Fruit fly (Drosophila melanogaster) whole organism, embryonic: ENCODE data around the gene RapGAP1.

Source experiments
- BtbVII ChIP-seq: fragments of 200-800 bp; sonication (Bioruptor generic); optimal IDR thresholded peaks from 3 replicates; lab custom pipeline; 2017; ENCODE audit warnings: missing biosample characterization, mild to moderate bottlenecking, missing genetic modification characterization
- CG10147 ChIP-seq: fragments of 200-800 bp; sonication (Bioruptor generic); optimal IDR thresholded peaks from 2 replicates; lab custom pipeline; 2019; ENCODE audit warnings: missing biosample characterization, mild to moderate bottlenecking, missing genetic modification characterization, moderate library complexity
- CG10366 ChIP-seq: fragments of 200-800 bp; sonication (Bioruptor generic); IDR thresholded peaks from 2 replicates; pipeline ENCODE4 v1.3.6; 2022; ENCODE audit warnings: missing biosample characterization, missing genetic modification characterization
- CG12155 ChIP-seq: fragments of 200-800 bp; sonication (Bioruptor generic); optimal IDR thresholded peaks from 3 replicates; lab custom pipeline; 2016; ENCODE audit warnings: missing biosample characterization, missing genetic modification characterization
- CG14710 ChIP-seq: fragments of 200-800 bp; sonication (Bioruptor generic); optimal IDR thresholded peaks from 3 replicates; lab custom pipeline; 2019; ENCODE audit warnings: missing biosample characterization, mild to moderate bottlenecking, missing genetic modification characterization, moderate library complexity
- CG17802 ChIP-seq: fragments of 200-800 bp; sonication (Bioruptor generic); optimal IDR thresholded peaks from 2 replicates; lab custom pipeline; 2018; ENCODE audit warnings: missing biosample characterization, mild to moderate bottlenecking, missing genetic modification characterization, moderate library complexity
- CG18599 ChIP-seq: fragments of 200-800 bp; sonication (Bioruptor generic); optimal IDR thresholded peaks from 3 replicates; lab custom pipeline; 2017; ENCODE audit warnings: missing biosample characterization, missing genetic modification characterization, mild to moderate bottlenecking, moderate library complexity, missing genetic modification reagents
- CG18764 ChIP-seq: fragments of 200-800 bp; sonication (Bioruptor generic); optimal IDR thresholded peaks from 3 replicates; lab custom pipeline; 2016; ENCODE audit warnings: missing biosample characterization, missing genetic modification characterization
- CG2202 ChIP-seq: fragments of 200-800 bp; sonication (Bioruptor generic); optimal IDR thresholded peaks from 2 replicates; lab custom pipeline; 2018; ENCODE audit warnings: missing biosample characterization, mild to moderate bottlenecking, missing genetic modification characterization
- CG30431 ChIP-seq: fragments of 200-800 bp; sonication (Bioruptor generic); optimal IDR thresholded peaks from 2 replicates; lab custom pipeline; 2017; ENCODE audit warnings: missing biosample characterization, missing genetic modification characterization
- CG43689 ChIP-seq: fragments of 200-800 bp; sonication (Bioruptor generic); IDR thresholded peaks from 2 replicates; pipeline ENCODE4 v1.3.6; 2022; ENCODE audit warnings: missing biosample characterization, missing genetic modification characterization
- CG4854 ChIP-seq: fragments of 200-800 bp; sonication (Bioruptor generic); optimal IDR thresholded peaks from 2 replicates; lab custom pipeline; 2016; ENCODE audit warnings: missing biosample characterization, missing genetic modification characterization, inconsistent platforms
- CG8089 ChIP-seq: fragments of 200-800 bp; sonication (Bioruptor generic); optimal IDR thresholded peaks from 3 replicates; lab custom pipeline; 2016; ENCODE audit warnings: missing biosample characterization, missing genetic modification characterization
- CG8944 ChIP-seq: fragments of 200-800 bp; sonication (Bioruptor generic); optimal IDR thresholded peaks from 3 replicates; lab custom pipeline; 2016; ENCODE audit warnings: missing biosample characterization, missing genetic modification characterization
- CG9727 ChIP-seq: fragments of 200-800 bp; sonication (Bioruptor generic); optimal IDR thresholded peaks from 3 replicates; lab custom pipeline; 2017; ENCODE audit warnings: missing biosample characterization, mild to moderate bottlenecking, missing genetic modification characterization
- CG9932 ChIP-seq: fragments of 200-800 bp; sonication (Bioruptor generic); IDR thresholded peaks from 2 replicates; pipeline ENCODE4 v1.3.6; 2022; ENCODE audit warnings: missing biosample characterization, missing genetic modification characterization
- Chrac-16 ChIP-seq: fragments of 200-800 bp; sonication (Bioruptor generic); optimal IDR thresholded peaks from 3 replicates; lab custom pipeline; 2016; ENCODE audit warnings: missing biosample characterization, missing genetic modification characterization
- E2f1 ChIP-seq: fragments of 200-800 bp; sonication (Bioruptor generic); IDR thresholded peaks from 2 replicates; pipeline ENCODE4 v1.3.6; 2022; ENCODE audit warnings: missing biosample characterization, missing genetic modification characterization
- Eip74EF ChIP-seq, 2 experiments: fragments of 200-800 bp in 1 of 2; fragments of >200 bp in 1 of 2; sonication (Bioruptor generic) in 1 of 2; optimal IDR thresholded peaks; 2 replicates each; lab custom pipeline; 2017 to 2019; ENCODE audit warnings: missing biosample characterization in 2 of 2, missing genetic modification characterization in 2 of 2, mild to moderate bottlenecking in 1 of 2, moderate library complexity in 1 of 2
- Gug ChIP-seq: fragments of 200-800 bp; sonication (Bioruptor generic); IDR thresholded peaks from 4 replicates; pipeline ENCODE4 v1.3.6; 2022; ENCODE audit warnings: missing biosample characterization, missing genetic modification characterization
- H15 ChIP-seq: fragments of 200-800 bp; sonication (Bioruptor generic); IDR thresholded peaks from 3 replicates; pipeline ENCODE4 v1.3.6; 2022; ENCODE audit warnings: missing biosample characterization, missing genetic modification characterization
- HLH4C ChIP-seq: fragments of 200-800 bp; sonication (Bioruptor generic); IDR thresholded peaks from 3 replicates; pipeline ENCODE4 v1.3.6; 2022; ENCODE audit warnings: missing biosample characterization, missing genetic modification characterization; ENCODE audit not compliant: partially characterized antibody
- Kr ChIP-seq: fragments of 200-800 bp; sonication (Bioruptor generic); optimal IDR thresholded peaks from 2 replicates; lab custom pipeline; 2017; ENCODE audit warnings: missing biosample characterization, mild to moderate bottlenecking, missing genetic modification characterization
- Mrtf ChIP-seq: fragments of 200-800 bp; sonication (Bioruptor generic); IDR thresholded peaks from 3 replicates; pipeline ENCODE4 v1.3.6; 2022; ENCODE audit warnings: missing biosample characterization, missing genetic modification characterization
- NfI ChIP-seq: fragments of 200-800 bp; sonication (Bioruptor generic); optimal IDR thresholded peaks from 3 replicates; lab custom pipeline; 2018; ENCODE audit warnings: missing biosample characterization, mild to moderate bottlenecking, missing genetic modification characterization, moderate library complexity
- Oli ChIP-seq: fragments of 200-800 bp; sonication (Bioruptor generic); optimal IDR thresholded peaks from 2 replicates; lab custom pipeline; 2018; ENCODE audit warnings: missing biosample characterization, mild to moderate bottlenecking, missing genetic modification characterization, moderate library complexity
- Poxn ChIP-seq: fragments of 200-800 bp; sonication (Bioruptor generic); IDR thresholded peaks from 2 replicates; pipeline ENCODE4 v1.3.6; 2022; ENCODE audit warnings: missing biosample characterization, missing genetic modification characterization
- Ravus ChIP-seq: fragments of 200-800 bp; sonication (Bioruptor generic); IDR thresholded peaks from 2 replicates; pipeline ENCODE4 v1.3.6; 2022; ENCODE audit warnings: missing biosample characterization, missing genetic modification characterization
- Scr ChIP-seq: fragments of 200-800 bp; sonication (Bioruptor generic); IDR thresholded peaks from 2 replicates; pipeline ENCODE4 v1.3.6; 2022; ENCODE audit warnings: missing biosample characterization, missing genetic modification characterization; ENCODE audit not compliant: partially characterized antibody
- Tbp ChIP-seq: fragments of >200 bp; optimal IDR thresholded peaks from 2 replicates; lab custom pipeline; 2018; ENCODE audit warnings: missing biosample characterization, missing genetic modification characterization
- Trl ChIP-seq, 3 experiments: fragments of >200 bp in 2 of 3; fragments of 200-800 bp in 1 of 3; sonication (Bioruptor generic) in 1 of 3; optimal IDR thresholded peaks; 2 replicates in 1 of 3; 3 replicates in 2 of 3; lab custom pipeline; 2016 to 2017; ENCODE audit warnings: missing biosample characterization in 1 of 3, missing genetic modification characterization in 1 of 3
- YL-1 ChIP-seq: fragments of 200-800 bp; sonication (Bioruptor generic); optimal IDR thresholded peaks from 3 replicates; lab custom pipeline; 2017; ENCODE audit warnings: missing biosample characterization, mild to moderate bottlenecking, missing genetic modification characterization
- cas ChIP-seq: fragments of 200-800 bp; sonication (Bioruptor generic); IDR thresholded peaks from 2 replicates; pipeline ENCODE4 v1.3.6; 2022; ENCODE audit warnings: missing biosample characterization, missing genetic modification characterization
- caup ChIP-seq: fragments of 200-800 bp; sonication (Bioruptor generic); optimal IDR thresholded peaks from 3 replicates; lab custom pipeline; 2017; ENCODE audit warnings: missing biosample characterization, mild to moderate bottlenecking, missing genetic modification characterization, moderate library complexity; ENCODE audit not compliant: severe bottlenecking
- crc ChIP-seq: fragments of 200-800 bp; sonication (Bioruptor generic); optimal IDR thresholded peaks from 2 replicates; lab custom pipeline; 2016; ENCODE audit warnings: missing biosample characterization, missing genetic modification characterization
- crp ChIP-seq, 2 experiments: fragments of 200-800 bp; sonication (Bioruptor generic); optimal IDR thresholded peaks; 2 replicates in 1 of 2; 3 replicates in 1 of 2; lab custom pipeline; 2017; ENCODE audit warnings: missing biosample characterization in 2 of 2, missing genetic modification characterization in 2 of 2, mild to moderate bottlenecking in 1 of 2, moderate library complexity in 1 of 2
- dmrt11E ChIP-seq: fragments of 200-800 bp; sonication (Bioruptor generic); optimal IDR thresholded peaks from 3 replicates; lab custom pipeline; 2018; ENCODE audit warnings: missing biosample characterization, mild to moderate bottlenecking, missing genetic modification characterization, moderate library complexity
- fu2 ChIP-seq: fragments of 200-800 bp; sonication (Bioruptor generic); optimal IDR thresholded peaks from 2 replicates; lab custom pipeline; 2016; ENCODE audit warnings: missing biosample characterization, missing genetic modification characterization
- hth ChIP-seq: fragments of >200 bp; optimal IDR thresholded peaks from 2 replicates; lab custom pipeline; 2017; ENCODE audit warnings: inconsistent platforms
- kni ChIP-seq: fragments of 200-800 bp; sonication (Bioruptor generic); optimal IDR thresholded peaks from 3 replicates; lab custom pipeline; 2017; ENCODE audit warnings: mild to moderate bottlenecking, missing biosample characterization, missing genetic modification reagents, missing genetic modification characterization
- knrl ChIP-seq: fragments of 200-800 bp; sonication (Bioruptor generic); IDR thresholded peaks from 3 replicates; pipeline ENCODE4 v1.3.6; 2022; ENCODE audit warnings: missing biosample characterization, missing genetic modification characterization; ENCODE audit not compliant: partially characterized antibody
- mirr ChIP-seq: fragments of 200-800 bp; sonication (Bioruptor generic); optimal IDR thresholded peaks from 3 replicates; lab custom pipeline; 2018; ENCODE audit warnings: missing biosample characterization, mild to moderate bottlenecking, missing genetic modification characterization
- odd ChIP-seq: fragments of 200-800 bp; sonication (Bioruptor generic); optimal IDR thresholded peaks from 2 replicates; lab custom pipeline; 2017; ENCODE audit warnings: missing biosample characterization, mild to moderate bottlenecking, missing genetic modification characterization
- row ChIP-seq: fragments of 200-800 bp; sonication (Bioruptor generic); IDR thresholded peaks from 3 replicates; pipeline ENCODE4 v1.3.6; 2022; ENCODE audit warnings: missing biosample characterization, missing genetic modification characterization
- schlank ChIP-seq: fragments of 200-800 bp; sonication (Bioruptor generic); optimal IDR thresholded peaks from 2 replicates; lab custom pipeline; 2018; ENCODE audit warnings: missing biosample characterization, mild to moderate bottlenecking, missing genetic modification characterization
- scrt ChIP-seq: fragments of 200-800 bp; sonication (Bioruptor generic); optimal IDR thresholded peaks from 2 replicates; lab custom pipeline; 2018; ENCODE audit warnings: missing biosample characterization, mild to moderate bottlenecking, missing genetic modification characterization, moderate library complexity
- seq ChIP-seq: fragments of 200-800 bp; sonication (Bioruptor generic); IDR thresholded peaks from 2 replicates; pipeline ENCODE4 v1.3.6; 2022; ENCODE audit warnings: missing biosample characterization, missing genetic modification characterization
- wor ChIP-seq: fragments of 200-800 bp; sonication (Bioruptor generic); IDR thresholded peaks from 2 replicates; pipeline ENCODE4 v1.3.6; 2022; ENCODE audit warnings: missing biosample characterization, missing genetic modification characterization
- yki ChIP-seq: fragments of >200 bp; optimal IDR thresholded peaks from 3 replicates; lab custom pipeline; 2018
- zfh2 ChIP-seq: fragments of 200-800 bp; sonication (Bioruptor generic); optimal IDR thresholded peaks from 2 replicates; lab custom pipeline; 2016; ENCODE audit warnings: missing biosample characterization, missing genetic modification characterization

Gene RapGAP1

DNA sequence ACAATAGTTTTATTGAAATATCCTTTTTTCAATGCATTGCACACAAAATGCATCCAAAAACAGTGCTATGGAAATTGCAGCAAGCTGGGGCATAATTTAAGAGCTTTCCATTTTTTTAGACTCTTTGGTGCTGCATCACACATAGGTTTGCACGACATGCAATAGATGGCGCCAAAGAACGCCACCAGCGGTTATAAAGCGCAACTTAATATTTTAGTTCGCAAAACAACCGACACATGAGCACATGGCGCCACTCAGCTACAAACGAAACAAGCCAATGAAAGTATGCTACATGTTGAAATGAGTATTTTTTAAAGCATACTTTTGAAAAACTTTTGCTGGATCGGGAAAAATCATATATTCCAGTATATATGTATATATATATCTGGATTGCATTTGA is 43.9 kb downstream of the RapGAP1 start (continued):
- TF ChIP-seq Chrac-16 (peak; percentile 93), CG8944 (GFP tag; lab: Kevin White, UChicago) (peak; percentile 79), dmrt11E (tag; lab: Kevin White, UChicago) (peak; percentile 71), CG14710 (tag; lab: Kevin White, UChicago) (peak; percentile 56), YL-1 (GFP tag; lab: Kevin White, UChicago) (no peak), CG10366 (GFP tag; lab: Robert Waterston, UW) (peak; percentile 77), CG43689 (0 out of 2 replicates have a peak, but pooled peaks have one; percentile 6), Ravus (GFP tag; lab: Robert Waterston, UW) (peak; percentile 29; the same call in 1 of the 2 replicates), CG10147 (GFP tag; lab: Kevin White, UChicago) (peak; percentile 35), CG18599 (GFP tag; lab: Kevin White, UChicago) (peak; percentile 60), BtbVII (peak; percentile 55), schlank (peak; percentile 27), Tbp (GFP tag; lab: Kevin White, UChicago) (no peak), odd (GFP tag; lab: Kevin White, UChicago) (peak; percentile 13), CG8089 (peak; percentile 90), Scr (no peak), H15 (GFP tag; lab: Robert Waterston, UW) (peak; percentile 79), Mrtf (peak; percentile 75; the same call in 2 of the 3 replicates), CG9932 (GFP tag; lab: Robert Waterston, UW) (peak; percentile 84), crc (peak; percentile 32), yki (lab: Kevin White, UChicago) (no peak), seq (GFP tag; lab: Robert Waterston, UW) (peak; percentile 55; the same call in 1 of the 2 replicates), Kr (no peak), mirr (peak; percentile 80), Oli (tag; lab: Kevin White, UChicago) (peak; percentile 43), crp (GFP tag; optimal IDR thresholded peaks at IDR 0.05; lab: Kevin White, UChicago) (no peak), cas (GFP tag; lab: Robert Waterston, UW) (no peak), knrl (GFP tag; lab: Robert Waterston, UW) (no peak; the same call in 2 of the 3 replicates), NfI (GFP tag; lab: Kevin White, UChicago) (peak; percentile 87), row (GFP tag; lab: Robert Waterston, UW) (peak; percentile 49), CG30431 (GFP tag; lab: Kevin White, UChicago) (peak; percentile 76), wor (GFP tag; lab: Robert Waterston, UW) (peak; percentile 35; the same call in 1 of the 2 replicates), CG18764 (GFP tag; lab: Kevin White, UChicago) (peak; percentile 72), hth (lab: Kevin White, UChicago) (no peak), Eip74EF (GFP tag; optimal IDR thresholded peaks at IDR 0.05; lab: Kevin White, UChicago) (no peak), HLH4C (GFP tag; lab: Robert Waterston, UW) (no peak), zfh2 (GFP tag; lab: Kevin White, UChicago) (peak; percentile 36), kni (GFP tag; lab: Kevin White, UChicago) (no peak), CG17802 (peak; percentile 67), fu2 (GFP tag; lab: Kevin White, UChicago) (peak; percentile 42), CG2202 (tag; lab: Kevin White, UChicago) (peak; percentile 68), CG12155 (GFP tag; lab: Kevin White, UChicago) (peak; percentile 63), Gug (GFP tag; lab: Robert Waterston, UW) (peak; percentile 79), Trl (optimal IDR thresholded peaks at IDR 0.05; lab: Kevin White, UChicago) (no peak), Trl (GFP tag; optimal IDR thresholded peaks at IDR 0.05; lab: Kevin White, UChicago) (peak; percentile 88), Poxn (no peak), scrt (peak; percentile 40), CG4854 (GFP tag; lab: Kevin White, UChicago) (peak; percentile 76), CG9727 (GFP tag; lab: Kevin White, UChicago) (peak; percentile 60), E2f1 (GFP tag; lab: Robert Waterston, UW) (peak; percentile 82), caup (GFP tag; lab: Kevin White, UChicago) (peak; percentile 84)
